Worm (Caenorhabditis elegans): ENCODE measurements around the gene Y54E2A.8.

Y54E2A.8 gene

DNA sequence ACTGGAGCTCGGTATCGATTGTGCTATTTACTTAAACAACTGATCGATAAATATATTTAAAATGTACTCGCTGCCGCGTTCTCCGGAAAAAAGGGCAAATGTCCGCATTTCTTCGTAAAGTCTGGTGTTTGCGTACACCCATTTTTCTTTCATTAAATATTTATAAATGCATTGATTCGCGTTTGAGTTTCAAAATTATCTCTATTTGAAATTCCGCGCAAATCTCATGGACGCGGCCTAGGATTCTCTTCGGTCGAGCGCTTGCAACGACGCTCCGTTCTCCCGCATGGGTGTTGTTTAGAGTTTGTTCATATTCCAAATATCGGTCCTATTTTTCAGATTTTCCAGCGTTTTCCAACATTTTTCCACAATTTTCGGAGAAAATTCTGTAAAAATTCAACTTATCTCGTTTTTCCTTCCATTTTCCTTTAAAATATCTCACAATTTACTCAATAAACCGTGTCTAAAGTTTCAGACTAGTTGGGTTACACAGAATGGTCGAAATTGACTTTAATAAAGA is 16.9 kb downstream of the Y54E2A.8 start, which contains the start of gene eif-3.B:
eif-3.B (plus strand) TSS at position 470 of the 520 bp plus-strand sequence.
- peak; percentile 58 for TF ChIP-seq madf-8 (GFP tag; conservative IDR thresholded peaks at IDR 0.05)
- TF ChIP-seq ztf-28 (GFP tag; IDR thresholded peaks at IDR 0.05) = 0 out of 2 replicates have a peak, but pooled peaks have one; percentile 40
- TF ChIP-seq nhr-120 (GFP tag; IDR thresholded peaks at IDR 0.05) = no peak
- TF ChIP-seq rcor-1 (GFP tag; IDR thresholded peaks at IDR 0.05) = peak; percentile 86
- peak; percentile 75 for TF ChIP-seq lir-1 (GFP tag; conservative IDR thresholded peaks at IDR 0.05)
- 0 out of 2 replicates have a peak, but pooled peaks have one; percentile 14 for TF ChIP-seq ztf-6 (GFP tag; IDR thresholded peaks at IDR 0.05)
- TF ChIP-seq snpc-1.1 (tag; optimal IDR thresholded peaks at IDR 0.05; ENCODE audit: insufficient read depth) = peak; percentile 38
- no peak for TF ChIP-seq nfya-1 (tag; optimal IDR thresholded peaks at IDR 0.05; ENCODE audit: borderline replicate concordance, insufficient read depth)
- no peak for TF ChIP-seq fkh-3 (tag; optimal IDR thresholded peaks at IDR 0.05)
- TF ChIP-seq ceh-58 (GFP tag; IDR thresholded peaks at IDR 0.05) = no peak
- TF ChIP-seq lin-54 (GFP tag; optimal IDR thresholded peaks at IDR 0.05) = peak; percentile 95
- 0 out of 2 replicates have a peak, but pooled peaks have one; percentile 61 for TF ChIP-seq K11D2.4 (GFP tag; IDR thresholded peaks at IDR 0.05)
- TF ChIP-seq somi-1 (GFP tag; optimal IDR thresholded peaks at IDR 0.05) = peak; percentile 47
- TF ChIP-seq mes-4 (tag; optimal IDR thresholded peaks at IDR 0.05) = no peak
- peak; percentile 64; the same call in 1 of the 2 replicates for TF ChIP-seq madf-3 (GFP tag; IDR thresholded peaks at IDR 0.05)
- no peak for TF ChIP-seq ets-4 (GFP tag; optimal IDR thresholded peaks at IDR 0.05)
- peak; percentile 15 for TF ChIP-seq gei-17 (GFP tag; optimal IDR thresholded peaks at IDR 0.05)
- peak; percentile 64 for TF ChIP-seq F23B12.7 (tag; optimal IDR thresholded peaks at IDR 0.05; ENCODE audit: insufficient read depth)
- TF ChIP-seq attf-5 (GFP tag; optimal IDR thresholded peaks at IDR 0.05) = peak; percentile 95
- TF ChIP-seq attf-3 (GFP tag; conservative IDR thresholded peaks at IDR 0.05) = peak; percentile 95
- no peak for TF ChIP-seq ztf-22 (GFP tag; optimal IDR thresholded peaks at IDR 0.05)
- peak; percentile 79 for TF ChIP-seq K12H6.12 (tag; optimal IDR thresholded peaks at IDR 0.05)
- no peak for TF ChIP-seq F57A8.1 (GFP tag; optimal IDR thresholded peaks at IDR 0.05)
- 0 out of 2 replicates have a peak, but pooled peaks have one; percentile 21 for TF ChIP-seq hmg-20 (GFP tag; IDR thresholded peaks at IDR 0.05)
- TF ChIP-seq atf-7 (tag; optimal IDR thresholded peaks at IDR 0.05) = no peak
- no peak for TF ChIP-seq tbx-9 (tag; optimal IDR thresholded peaks at IDR 0.05; ENCODE audit: borderline replicate concordance)
- no peak for TF ChIP-seq lin-26 (GFP tag; IDR thresholded peaks at IDR 0.05)
- no peak for TF ChIP-seq lag-1 (GFP tag; IDR thresholded peaks at IDR 0.05)
- no peak for TF ChIP-seq zim-3 (tag; optimal IDR thresholded peaks at IDR 0.05)
- no peak for TF ChIP-seq ceh-79 (tag; optimal IDR thresholded peaks at IDR 0.05)
- TF ChIP-seq ztf-25 (GFP tag; IDR thresholded peaks at IDR 0.05) = 0 out of 2 replicates have a peak, but pooled peaks have one; percentile 5
- TF ChIP-seq lin-40 (tag; optimal IDR thresholded peaks at IDR 0.05) = peak; percentile 88
- TF ChIP-seq dpff-1 (tag; optimal IDR thresholded peaks at IDR 0.05) = no peak
- peak; percentile 46; the same call in 1 of the 2 replicates for TF ChIP-seq B0336.3 (GFP tag; IDR thresholded peaks at IDR 0.05)
- no peak for TF ChIP-seq T26A5.8 (tag; optimal IDR thresholded peaks at IDR 0.05)
- 0 out of 2 replicates have a peak, but pooled peaks have one; percentile 30 for TF ChIP-seq Y67H2A.10 (GFP tag; conservative IDR thresholded peaks at IDR 0.05)
- peak; percentile 15 for TF ChIP-seq F22D6.2 (tag; optimal IDR thresholded peaks at IDR 0.05)
- no peak for TF ChIP-seq lsy-27 (tag; optimal IDR thresholded peaks at IDR 0.05; ENCODE audit: borderline replicate concordance, insufficient read depth)
- TF ChIP-seq D2030.7 (GFP tag; IDR thresholded peaks at IDR 0.05) = peak; percentile 80
- peak; percentile 88 for TF ChIP-seq athp-1 (tag; optimal IDR thresholded peaks at IDR 0.05)
- peak; percentile 86 for TF ChIP-seq mcd-1 (GFP tag; IDR thresholded peaks at IDR 0.05)
- peak; percentile 51 for TF ChIP-seq snpc-1.3 (tag; optimal IDR thresholded peaks at IDR 0.05; ENCODE audit: insufficient read depth)
- peak; percentile 45 for TF ChIP-seq snpc-4 (GFP tag; optimal IDR thresholded peaks at IDR 0.05)
- TF ChIP-seq snpc-4 (tag; optimal IDR thresholded peaks at IDR 0.05) = peak; percentile 13 to 86 (median 84)
- TF ChIP-seq nfyb-1 (GFP tag; IDR thresholded peaks at IDR 0.05) = peak; percentile 70; the same call in 1 of the 2 replicates
- TF ChIP-seq ZK185.1 (tag; optimal IDR thresholded peaks at IDR 0.05; ENCODE audit: poor library complexity, severe bottlenecking) = no peak
